Fruit fly (Drosophila melanogaster): Measurements from ENCODE around the gene Ilp8.

- TF ChIP-seq ss (GFP tag; optimal IDR thresholded peaks at IDR 0.05): no peak
- TF ChIP-seq CG6854 (GFP tag; optimal IDR thresholded peaks at IDR 0.05): no peak
- no peak for TF ChIP-seq CG6808 (GFP tag; optimal IDR thresholded peaks at IDR 0.05)
- no peak for TF ChIP-seq acj6 (GFP tag; optimal IDR thresholded peaks at IDR 0.05)
- no peak for TF ChIP-seq CG11902 (GFP tag; optimal IDR thresholded peaks at IDR 0.05)
- TF ChIP-seq achi (GFP tag; optimal IDR thresholded peaks at IDR 0.05): no peak
- TF ChIP-seq cyc (GFP tag; optimal IDR thresholded peaks at IDR 0.05): no peak
Observed at dm6 chr3L:17001055-17001454, 30.8 kb downstream of the Ilp8 start.

All from whole organism, prepupa.